Worm (Caenorhabditis elegans) whole organism, L2 larva: ENCODE data around the gene F26A1.7.
A peak's percentile ranks its signal among the peaks of the same experiment; 100 is the strongest.

ENCODE experiments used
- C34F6.9 ChIP-seq: fragments of 150-350 bp; optimal IDR thresholded peaks from 2 replicates; lab custom pipeline; 2014; ENCODE audit warnings: missing biosample characterization, missing genetic modification characterization
- F13H6.1 ChIP-seq: sonication (generic microtip); optimal IDR thresholded peaks from 2 replicates; lab custom pipeline; 2016; ENCODE audit warnings: missing genetic modification characterization, missing compliant biosample characterization
- R02D3.7 ChIP-seq: fragments of 150-350 bp; optimal IDR thresholded peaks from 2 replicates; lab custom pipeline; 2014; ENCODE audit warnings: missing biosample characterization, missing genetic modification characterization
- Y55F3AM.14 ChIP-seq: fragments of 200-800 bp; sonication (Bioruptor generic); optimal IDR thresholded peaks from 2 replicates; lab custom pipeline; 2018; ENCODE audit warnings: mild to moderate bottlenecking, missing genetic modification characterization, missing compliant biosample characterization
- ZK546.5 ChIP-seq: sonication (generic microtip); optimal IDR thresholded peaks from 2 replicates; lab custom pipeline; 2017; ENCODE audit warnings: missing biosample characterization, missing genetic modification characterization
- alr-1 ChIP-seq: fragments of 150-350 bp; optimal IDR thresholded peaks from 2 replicates; lab custom pipeline; 2014; ENCODE audit warnings: missing biosample characterization, missing genetic modification characterization
- ama-1 ChIP-seq: fragments of 150-350 bp; optimal IDR thresholded peaks from 2 replicates; lab custom pipeline; 2018; ENCODE audit warnings: inconsistent platforms
- blmp-1 ChIP-seq: sonication (generic microtip); optimal IDR thresholded peaks from 2 replicates; lab custom pipeline; 2017; ENCODE audit warnings: missing genetic modification characterization, mild to moderate bottlenecking, missing compliant biosample characterization, antibody characterized with exemption, moderate library complexity; ENCODE audit not compliant: insufficient read depth
- ceh-16 ChIP-seq: fragments of 150-350 bp; optimal IDR thresholded peaks from 2 replicates; lab custom pipeline; 2014; ENCODE audit warnings: missing biosample characterization, missing genetic modification characterization
- ceh-82 ChIP-seq: fragments of 150-350 bp; optimal IDR thresholded peaks from 2 replicates; lab custom pipeline; 2014; ENCODE audit warnings: missing biosample characterization, missing genetic modification characterization
- crh-2 ChIP-seq: sonication (generic microtip); optimal IDR thresholded peaks from 2 replicates; lab custom pipeline; 2017; ENCODE audit warnings: missing biosample characterization, missing genetic modification characterization
- dmd-4 ChIP-seq: sonication (generic microtip); optimal IDR thresholded peaks from 2 replicates; lab custom pipeline; 2017; ENCODE audit warnings: missing biosample characterization, missing genetic modification characterization
- egl-27 ChIP-seq: sonication (generic microtip); optimal IDR thresholded peaks from 3 replicates; lab custom pipeline; 2017; ENCODE audit warnings: missing biosample characterization, missing genetic modification reagents, missing genetic modification characterization
- elt-1 ChIP-seq: fragments of 150-350 bp; optimal IDR thresholded peaks from 2 replicates; lab custom pipeline; 2014; ENCODE audit warnings: missing biosample characterization, missing genetic modification characterization
- elt-3 ChIP-seq: sonication (generic microtip); optimal IDR thresholded peaks from 2 replicates; lab custom pipeline; 2017; ENCODE audit warnings: missing biosample characterization, missing genetic modification characterization
- fos-1 ChIP-seq: fragments of 150-350 bp; optimal IDR thresholded peaks from 2 replicates; lab custom pipeline; 2014; ENCODE audit warnings: missing biosample characterization, missing genetic modification characterization
- gmeb-1 ChIP-seq: fragments of 150-350 bp; optimal IDR thresholded peaks from 2 replicates; lab custom pipeline; 2014; ENCODE audit warnings: missing biosample characterization, missing genetic modification characterization
- lin-11 ChIP-seq: fragments of 150-350 bp; sonication (generic microtip); optimal IDR thresholded peaks from 2 replicates; lab custom pipeline; 2014; ENCODE audit warnings: missing biosample characterization, missing genetic modification characterization, inconsistent platforms, mixed read lengths
- lin-13 ChIP-seq: fragments of 150-350 bp; optimal IDR thresholded peaks from 2 replicates; lab custom pipeline; 2014; ENCODE audit warnings: missing biosample characterization, missing genetic modification reagents, missing genetic modification characterization
- lin-39 ChIP-seq: fragments of 150-350 bp; optimal IDR thresholded peaks from 2 replicates; lab custom pipeline; 2014; ENCODE audit warnings: missing biosample characterization, missing genetic modification reagents, missing genetic modification characterization
- lsy-2 ChIP-seq, 2 experiments: fragments of 150-350 bp in 1 of 2; sonication (generic microtip) in 1 of 2; optimal IDR thresholded peaks; 2 replicates each; lab custom pipeline; 2014 to 2017; ENCODE audit warnings: missing biosample characterization in 2 of 2, missing genetic modification characterization in 2 of 2
- mab-5 ChIP-seq: fragments of 150-350 bp; optimal IDR thresholded peaks from 2 replicates; lab custom pipeline; 2014; ENCODE audit warnings: missing biosample characterization, missing genetic modification characterization
- mbf-1 ChIP-seq: sonication (generic microtip); optimal IDR thresholded peaks from 2 replicates; lab custom pipeline; 2017; ENCODE audit warnings: missing biosample characterization, missing genetic modification characterization
- mdl-1 ChIP-seq, 2 experiments: fragments of 150-350 bp in 1 of 2; sonication (generic microtip) in 1 of 2; optimal IDR thresholded peaks; 2 replicates each; lab custom pipeline; 2017; ENCODE audit warnings: missing biosample characterization in 2 of 2, missing genetic modification characterization in 2 of 2
- nhr-10 ChIP-seq: sonication (generic microtip); optimal IDR thresholded peaks from 2 replicates; lab custom pipeline; 2017; ENCODE audit warnings: missing biosample characterization, missing genetic modification characterization
- nhr-11 ChIP-seq: fragments of 150-350 bp; optimal IDR thresholded peaks from 2 replicates; lab custom pipeline; 2014; ENCODE audit warnings: missing biosample characterization, missing genetic modification characterization
- nhr-12 ChIP-seq: fragments of 150-350 bp; optimal IDR thresholded peaks from 2 replicates; lab custom pipeline; 2014; ENCODE audit warnings: missing biosample characterization, missing genetic modification characterization
- nhr-129 ChIP-seq: fragments of 150-350 bp; optimal IDR thresholded peaks from 2 replicates; lab custom pipeline; 2014; ENCODE audit warnings: missing biosample characterization, missing genetic modification characterization
- nhr-21 ChIP-seq: fragments of 150-350 bp; optimal IDR thresholded peaks from 2 replicates; lab custom pipeline; 2014; ENCODE audit warnings: missing biosample characterization, missing genetic modification characterization
- nhr-23 ChIP-seq: fragments of 150-350 bp; optimal IDR thresholded peaks from 2 replicates; lab custom pipeline; 2014; ENCODE audit warnings: missing biosample characterization, missing genetic modification reagents, missing genetic modification characterization
- nhr-237 ChIP-seq: fragments of 150-350 bp; optimal IDR thresholded peaks from 2 replicates; lab custom pipeline; 2014; ENCODE audit warnings: missing biosample characterization, missing genetic modification characterization
- nhr-6 ChIP-seq: fragments of 150-350 bp; optimal IDR thresholded peaks from 2 replicates; lab custom pipeline; 2014; ENCODE audit warnings: missing biosample characterization, missing genetic modification characterization
- nhr-77 ChIP-seq: fragments of 150-350 bp; optimal IDR thresholded peaks from 2 replicates; lab custom pipeline; 2014; ENCODE audit warnings: missing biosample characterization, missing genetic modification characterization
- peb-1 ChIP-seq: fragments of 150-350 bp; optimal IDR thresholded peaks from 2 replicates; lab custom pipeline; 2014; ENCODE audit warnings: missing biosample characterization, missing genetic modification characterization
- sem-4 ChIP-seq: fragments of 150-350 bp; optimal IDR thresholded peaks from 2 replicates; lab custom pipeline; 2014; ENCODE audit warnings: missing biosample characterization, missing genetic modification reagents, missing genetic modification characterization
- skn-1 ChIP-seq: sonication (generic microtip); optimal IDR thresholded peaks from 2 replicates; lab custom pipeline; 2017; ENCODE audit warnings: missing biosample characterization, missing genetic modification characterization
- sma-3 ChIP-seq: sonication (generic microtip); optimal IDR thresholded peaks from 2 replicates; lab custom pipeline; 2016; ENCODE audit warnings: missing genetic modification reagents, missing genetic modification characterization, missing compliant biosample characterization
- sma-9 ChIP-seq, 2 experiments: fragments of 150-350 bp in 1 of 2; sonication (generic microtip) in 1 of 2; optimal IDR thresholded peaks; 2 replicates each; lab custom pipeline; 2014 to 2016; ENCODE audit warnings: missing genetic modification characterization in 2 of 2, mild to moderate bottlenecking in 1 of 2, missing biosample characterization in 1 of 2, missing compliant biosample characterization in 1 of 2, missing genetic modification reagents in 1 of 2, moderate library complexity in 1 of 2
- snpc-4 ChIP-seq: fragments of 150-350 bp; optimal IDR thresholded peaks from 2 replicates; lab custom pipeline; 2014; ENCODE audit warnings: missing biosample characterization, missing genetic modification characterization
- unc-39 ChIP-seq: fragments of 150-350 bp; optimal IDR thresholded peaks from 2 replicates; lab custom pipeline; 2014; ENCODE audit warnings: missing biosample characterization, missing genetic modification characterization
- unc-55 ChIP-seq: fragments of 150-350 bp; sonication (generic microtip); optimal IDR thresholded peaks from 3 replicates; lab custom pipeline; 2014; ENCODE audit warnings: missing biosample characterization, missing genetic modification reagents, missing genetic modification characterization
- unc-62 ChIP-seq: fragments of 150-350 bp; optimal IDR thresholded peaks from 2 replicates; lab custom pipeline; 2014; ENCODE audit warnings: missing biosample characterization, missing genetic modification reagents, missing genetic modification characterization
- zag-1 ChIP-seq: fragments of 150-350 bp; optimal IDR thresholded peaks from 2 replicates; lab custom pipeline; 2014; ENCODE audit warnings: missing biosample characterization, missing genetic modification characterization
- ztf-1 ChIP-seq: fragments of 200-800 bp; sonication (Bioruptor generic); conservative IDR thresholded peaks from 2 replicates; pipeline ENCODE4 v1.3.6; 2022; ENCODE audit warnings: missing genetic modification characterization, missing compliant biosample characterization
- ztf-11 ChIP-seq: sonication (generic microtip); optimal IDR thresholded peaks from 2 replicates; lab custom pipeline; 2017; ENCODE audit warnings: missing biosample characterization, missing genetic modification characterization

The F26A1.7 gene

ce11 chrIII:4806345-4806744 lies 13.4 kb downstream of the F26A1.7 start:
- no peak for TF ChIP-seq mab-5 (tag; lab: Kevin White, UChicago)
- no peak for TF ChIP-seq sem-4

- no peak for TF ChIP-seq F13H6.1 (tag; lab: Kevin White, UChicago)
- TF ChIP-seq elt-1 (tag; lab: Kevin White, UChicago), result no peak
- TF ChIP-seq ztf-11, result no peak
- no peak for TF ChIP-seq snpc-4 (tag; lab: Kevin White, UChicago)
- TF ChIP-seq mdl-1 (tag; optimal IDR thresholded peaks at IDR 0.05; lab: Kevin White, UChicago), result no peak
- no peak for TF ChIP-seq sem-4
- no peak for TF ChIP-seq lsy-2 (tag; optimal IDR thresholded peaks at IDR 0.05; lab: Kevin White, UChicago)
- no peak for TF ChIP-seq ztf-1 (GFP tag; lab: Robert Waterston, UW)
- no peak for TF ChIP-seq nhr-10 (tag; lab: Kevin White, UChicago)
- no peak for TF ChIP-seq R02D3.7 (tag; lab: Kevin White, UChicago)
- no peak for TF ChIP-seq sma-3 (GFP tag; lab: Kevin White, UChicago)
- TF ChIP-seq, all 48 proteins: peak for 0
These were observed 17.0 kb downstream of the F26A1.7 start, which contains the start of gene metl-5 for ce11 chrIII:4802707-4803106. TSS of gene metl-5 (plus strand) at chrIII:4803007.

ce11 chrIII:4796536-4796935 lies 23.2 kb downstream of the F26A1.7 start, which contains the start of gene tag-325:
TSS of gene tag-325 (plus strand) at chrIII:4796836.
- TF ChIP-seq fos-1 (tag; lab: Kevin White, UChicago) (peak; percentile 26), ama-1 (lab: Kevin White, UChicago) (no peak), crh-2 (no peak), F13H6.1 (tag; lab: Kevin White, UChicago) (no peak), sem-4 (no peak), unc-62 (GFP tag; lab: Kevin White, UChicago) (no peak)

- TF ChIP-seq R02D3.7 (tag; lab: Kevin White, UChicago) (no peak), nhr-77 (tag; lab: Kevin White, UChicago) (no peak), sma-3 (GFP tag; lab: Kevin White, UChicago) (peak; percentile 50), ZK546.5 (tag; lab: Kevin White, UChicago) (no peak), ztf-1 (GFP tag; lab: Robert Waterston, UW) (no peak), sma-9 (GFP tag; optimal IDR thresholded peaks at IDR 0.05; lab: Kevin White, UChicago) (peak; percentile 65), sma-9 (tag; optimal IDR thresholded peaks at IDR 0.05; lab: Kevin White, UChicago) (no peak), blmp-1 (tag; lab: Kevin White, UChicago) (no peak), nhr-6 (tag; lab: Kevin White, UChicago) (peak; percentile 23), ama-1 (lab: Kevin White, UChicago) (no peak), skn-1 (tag; lab: Kevin White, UChicago) (no peak), nhr-129 (tag; lab: Kevin White, UChicago) (peak; percentile 76), crh-2 (peak; percentile 66), nhr-21 (tag; lab: Kevin White, UChicago) (peak; percentile 53), alr-1 (no peak), fos-1 (tag; lab: Kevin White, UChicago) (peak; percentile 100), gmeb-1 (tag; lab: Kevin White, UChicago) (peak; percentile 35), mbf-1 (tag; lab: Kevin White, UChicago) (no peak), egl-27 (tag; lab: Kevin White, UChicago) (peak; percentile 49), ceh-82 (tag; lab: Kevin White, UChicago) (no peak), nhr-237 (tag; lab: Kevin White, UChicago) (no peak), Y55F3AM.14 (no peak), C34F6.9 (tag; lab: Kevin White, UChicago) (peak; percentile 80), zag-1 (no peak), lsy-2 (tag; optimal IDR thresholded peaks at IDR 0.05; lab: Kevin White, UChicago) (peak; percentile 19 to 80), mdl-1 (tag; optimal IDR thresholded peaks at IDR 0.05; lab: Kevin White, UChicago) (peak in 1 of 2 experiments; percentile 4), lin-39 (no peak), ceh-16 (tag; lab: Kevin White, UChicago) (no peak), elt-1 (tag; lab: Kevin White, UChicago) (no peak), unc-55 (GFP tag; lab: Kevin White, UChicago) (peak; percentile 55), sem-4 (peak; percentile 38), dmd-4 (tag; lab: Kevin White, UChicago) (no peak), elt-3 (tag; lab: Kevin White, UChicago) (no peak), nhr-11 (tag; lab: Kevin White, UChicago) (no peak), unc-62 (GFP tag; lab: Kevin White, UChicago) (no peak), lin-13 (GFP tag; lab: Kevin White, UChicago) (peak; percentile 70), nhr-12 (tag; lab: Kevin White, UChicago) (no peak), mab-5 (tag; lab: Kevin White, UChicago) (no peak), ztf-11 (no peak), unc-39 (tag; lab: Kevin White, UChicago) (no peak), nhr-10 (tag; lab: Kevin White, UChicago) (no peak), peb-1 (tag; lab: Kevin White, UChicago) (no peak), lin-11 (tag; lab: Kevin White, UChicago) (no peak), F13H6.1 (tag; lab: Kevin White, UChicago) (peak; percentile 73), nhr-23 (tag; lab: Kevin White, UChicago) (no peak)
These were observed 23.7 kb downstream of the F26A1.7 start for ce11 chrIII:4796039-4796438.
